Fruit fly (Drosophila melanogaster): ENCODE results near the gene CG1647.
A peak's percentile ranks its signal among the peaks of the same experiment; 100 is the strongest.

Gene CG1647

dm6 chr3R:28844611-28845376 lies 24.8 kb downstream of the CG1647 start, which contains the start of the genes Apc and spg (continued):
- TF ChIP-seq seq (GFP tag; IDR thresholded peaks at IDR 0.05): 0 out of 2 replicates have a peak, but pooled peaks have one; percentile 40
- TF ChIP-seq Max (GFP tag; optimal IDR thresholded peaks at IDR 0.05): no peak
- no peak for TF ChIP-seq CG6254 (GFP tag; optimal IDR thresholded peaks at IDR 0.05)
- TF ChIP-seq otp (GFP tag; IDR thresholded peaks at IDR 0.05): 0 out of 3 replicates have a peak, but pooled peaks have one; percentile 26
- TF ChIP-seq usp (GFP tag; optimal IDR thresholded peaks at IDR 0.05): no peak
- TF ChIP-seq sc (optimal IDR thresholded peaks at IDR 0.05): no peak
- TF ChIP-seq sc (GFP tag; optimal IDR thresholded peaks at IDR 0.05): no peak
- TF ChIP-seq CG11695 (GFP tag; IDR thresholded peaks at IDR 0.05): peak; percentile 50; the same call in 2 of the 3 replicates
- TF ChIP-seq tio (GFP tag; optimal IDR thresholded peaks at IDR 0.05): no peak
- peak; percentile 50 for TF ChIP-seq vfl (GFP tag; optimal IDR thresholded peaks at IDR 0.05)
- TF ChIP-seq ssp (GFP tag; IDR thresholded peaks at IDR 0.05): no peak
- no peak for TF ChIP-seq zf30C (GFP tag; optimal IDR thresholded peaks at IDR 0.05)
- no peak for TF ChIP-seq br (optimal IDR thresholded peaks at IDR 0.05)
- TF ChIP-seq CG4730 (GFP tag; IDR thresholded peaks at IDR 0.05): no peak
- no peak for TF ChIP-seq NfI (GFP tag; optimal IDR thresholded peaks at IDR 0.05)
- 0 out of 2 replicates have a peak, but pooled peaks have one; percentile 10 for TF ChIP-seq al (GFP tag; IDR thresholded peaks at IDR 0.05)
- no peak for TF ChIP-seq Spps (tag; optimal IDR thresholded peaks at IDR 0.05)
- TF ChIP-seq CG2678 (tag; optimal IDR thresholded peaks at IDR 0.05): peak; percentile 60
- no peak for TF ChIP-seq CG8388 (GFP tag; optimal IDR thresholded peaks at IDR 0.05)
- peak; percentile 57 for TF ChIP-seq CG12391 (tag; optimal IDR thresholded peaks at IDR 0.05)
- TF ChIP-seq CG7786 (GFP tag; optimal IDR thresholded peaks at IDR 0.05): peak; percentile 7
- peak; percentile 78 for TF ChIP-seq rib (GFP tag; IDR thresholded peaks at IDR 0.05)
- TF ChIP-seq NC2α (GFP tag; optimal IDR thresholded peaks at IDR 0.05): peak; percentile 76
- TF ChIP-seq Atf6 (GFP tag; IDR thresholded peaks at IDR 0.05): peak; percentile 48; the same call in 1 of the 2 replicates
- no peak for TF ChIP-seq tgo (GFP tag; IDR thresholded peaks at IDR 0.05)
- TF ChIP-seq bigmax (GFP tag; optimal IDR thresholded peaks at IDR 0.05): peak; percentile 51
- no peak for TF ChIP-seq CG7271 (tag; optimal IDR thresholded peaks at IDR 0.05)
- TF ChIP-seq cad (GFP tag; optimal IDR thresholded peaks at IDR 0.05): peak; percentile 76
- TF ChIP-seq ind (GFP tag; optimal IDR thresholded peaks at IDR 0.05): peak; percentile 26
- no peak for TF ChIP-seq CG4820 (GFP tag; optimal IDR thresholded peaks at IDR 0.05)
- TF ChIP-seq Ets65A (GFP tag): peak; percentile 84
- TF ChIP-seq GATAe (GFP tag; conservative IDR thresholded peaks at IDR 0.05): no peak; the same call in 1 of the 2 replicates
- TF ChIP-seq CG4424 (GFP tag; optimal IDR thresholded peaks at IDR 0.05): peak; percentile 12
- peak; percentile 6 for TF ChIP-seq CG4328 (GFP tag; optimal IDR thresholded peaks at IDR 0.05)
- peak; percentile 82 for TF ChIP-seq pita (GFP tag; optimal IDR thresholded peaks at IDR 0.05)
- TF ChIP-seq CG3995 (GFP tag; optimal IDR thresholded peaks at IDR 0.05): peak; percentile 91
- no peak for TF ChIP-seq CG9609 (GFP tag; optimal IDR thresholded peaks at IDR 0.05)
- no peak for TF ChIP-seq fd64A (GFP tag; optimal IDR thresholded peaks at IDR 0.05)
- TF ChIP-seq pum (GFP tag; optimal IDR thresholded peaks at IDR 0.05): no peak
- peak; percentile 31; the same call in 1 of the 3 replicates for TF ChIP-seq dysf (GFP tag; IDR thresholded peaks at IDR 0.05)
- peak; percentile 50 for TF ChIP-seq ewg (GFP tag; optimal IDR thresholded peaks at IDR 0.05)
- peak; percentile 17 for TF ChIP-seq Sox102F (GFP tag; optimal IDR thresholded peaks at IDR 0.05)
- TF ChIP-seq CG9817 (tag; optimal IDR thresholded peaks at IDR 0.05): peak; percentile 2
- peak; percentile 32; the same call in 1 of the 2 replicates for TF ChIP-seq HLH3B (GFP tag; IDR thresholded peaks at IDR 0.05)
- no peak for TF ChIP-seq peb (GFP tag; IDR thresholded peaks at IDR 0.05)
- TF ChIP-seq tap (tag; optimal IDR thresholded peaks at IDR 0.05): no peak
- peak; percentile 6 for TF ChIP-seq fu2 (GFP tag; optimal IDR thresholded peaks at IDR 0.05)
- TF ChIP-seq CG8478 (optimal IDR thresholded peaks at IDR 0.05): no peak
- TF ChIP-seq onecut (GFP tag; IDR thresholded peaks at IDR 0.05): no peak
- TF ChIP-seq CG8359 (GFP tag; optimal IDR thresholded peaks at IDR 0.05; ENCODE audit: borderline replicate concordance): peak; percentile 42
- TF ChIP-seq CG17361 (GFP tag; IDR thresholded peaks at IDR 0.05): peak; percentile 70
